Fruit fly (Drosophila melanogaster): Measurements from ENCODE around the gene GlcAT-S.

GlcAT-S gene

DNA sequence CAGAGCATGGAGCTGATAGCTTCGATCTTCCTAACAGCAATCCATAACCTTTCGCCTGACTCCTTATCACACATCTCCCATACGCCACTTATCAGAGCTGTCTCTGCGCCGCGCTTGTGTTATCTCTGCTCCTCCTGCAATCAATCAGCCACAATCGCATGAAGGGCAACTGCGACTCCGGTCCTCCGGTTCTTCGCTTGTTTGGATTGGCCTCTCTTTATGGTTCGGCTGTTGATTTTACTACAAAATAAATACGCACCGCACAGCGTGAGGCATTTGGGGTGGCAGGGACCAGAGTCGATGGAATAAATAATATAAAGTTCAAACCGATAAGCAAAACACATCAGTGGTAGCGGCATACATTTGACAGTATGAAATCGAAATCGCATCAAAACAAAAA lies 16.8 kb downstream of the GlcAT-S start (continued):
- peak; percentile 80 for TF ChIP-seq lab (GFP tag; optimal IDR thresholded peaks at IDR 0.05)
- peak; percentile 56 for TF ChIP-seq maf-S (GFP tag; optimal IDR thresholded peaks at IDR 0.05)
- no peak for TF ChIP-seq CG15269 (tag; optimal IDR thresholded peaks at IDR 0.05)
- TF ChIP-seq CG13287 (GFP tag; IDR thresholded peaks at IDR 0.05; ENCODE audit: partially characterized antibody) = no peak
- TF ChIP-seq CG10366 (GFP tag; IDR thresholded peaks at IDR 0.05) = peak; percentile 32; the same call in 1 of the 2 replicates
- no peak for TF ChIP-seq wdn (GFP tag; IDR thresholded peaks at IDR 0.05)
- TF ChIP-seq CG2199 (GFP tag; IDR thresholded peaks at IDR 0.05) = peak; percentile 81; the same call in 2 of the 3 replicates
- TF ChIP-seq Aef1 (GFP tag; IDR thresholded peaks at IDR 0.05) = no peak
- peak; percentile 64 for TF ChIP-seq D19A (tag; optimal IDR thresholded peaks at IDR 0.05)
- peak in 1 of 3 experiments; percentile 67 for TF ChIP-seq lola (GFP tag; optimal IDR thresholded peaks at IDR 0.05)
- TF ChIP-seq pho (GFP tag; optimal IDR thresholded peaks at IDR 0.05) = no peak
- no peak for TF ChIP-seq Oli (tag; optimal IDR thresholded peaks at IDR 0.05)
- no peak for TF ChIP-seq CG9817 (tag; optimal IDR thresholded peaks at IDR 0.05)
- no peak for TF ChIP-seq CG15073 (GFP tag; optimal IDR thresholded peaks at IDR 0.05)
- peak; percentile 93 for TF ChIP-seq Med (GFP tag)
- TF ChIP-seq Rx (GFP tag; IDR thresholded peaks at IDR 0.05) = 0 out of 2 replicates have a peak, but pooled peaks have one; percentile 39
- TF ChIP-seq CG12219 (GFP tag; optimal IDR thresholded peaks at IDR 0.05) = peak; percentile 3
- TF ChIP-seq CG3847 (GFP tag; IDR thresholded peaks at IDR 0.05) = no peak
- TF ChIP-seq CG8765 (GFP tag; IDR thresholded peaks at IDR 0.05) = no peak
- peak; percentile 45 for TF ChIP-seq eyg (GFP tag; optimal IDR thresholded peaks at IDR 0.05)
- peak; percentile 17 for TF ChIP-seq CG10274 (GFP tag; optimal IDR thresholded peaks at IDR 0.05)
- no peak for TF ChIP-seq knrl (GFP tag; IDR thresholded peaks at IDR 0.05; ENCODE audit: partially characterized antibody)
- TF ChIP-seq CG14667 (GFP tag; IDR thresholded peaks at IDR 0.05) = peak; percentile 26; the same call in 1 of the 2 replicates
- peak; percentile 43 for TF ChIP-seq CG8281 (tag; optimal IDR thresholded peaks at IDR 0.05)
- peak; percentile 19; the same call in 1 of the 2 replicates for TF ChIP-seq Atf6 (GFP tag; IDR thresholded peaks at IDR 0.05)
- TF ChIP-seq hkb (optimal IDR thresholded peaks at IDR 0.05) = no peak
- no peak for TF ChIP-seq hkb (GFP tag; IDR thresholded peaks at IDR 0.05)
- TF ChIP-seq H2.0 (GFP tag; IDR thresholded peaks at IDR 0.05) = 0 out of 2 replicates have a peak, but pooled peaks have one; percentile 20
- TF ChIP-seq sna (GFP tag; IDR thresholded peaks at IDR 0.05; ENCODE audit: partially characterized antibody) = no peak
- no peak for TF ChIP-seq Stat92E (GFP tag; optimal IDR thresholded peaks at IDR 0.05)
- peak; percentile 51; the same call in 1 of the 2 replicates for TF ChIP-seq ap (GFP tag; IDR thresholded peaks at IDR 0.05)
- peak; percentile 63 for TF ChIP-seq Camta (GFP tag; optimal IDR thresholded peaks at IDR 0.05)
- TF ChIP-seq BtbVII (GFP tag; optimal IDR thresholded peaks at IDR 0.05) = peak; percentile 38
- TF ChIP-seq grau (tag; optimal IDR thresholded peaks at IDR 0.05) = no peak
- no peak for TF ChIP-seq gro (GFP tag; optimal IDR thresholded peaks at IDR 0.05)
- TF ChIP-seq NK7.1 (GFP tag; optimal IDR thresholded peaks at IDR 0.05) = peak; percentile 71
- TF ChIP-seq CG14050 (GFP tag; IDR thresholded peaks at IDR 0.05) = 0 out of 3 replicates have a peak, but pooled peaks have one; percentile 16
- no peak for TF ChIP-seq CG2120 (GFP tag; optimal IDR thresholded peaks at IDR 0.05)
- TF ChIP-seq Abd-B (GFP tag; optimal IDR thresholded peaks at IDR 0.05) = no peak
- TF ChIP-seq ham (GFP tag; IDR thresholded peaks at IDR 0.05) = no peak
- TF ChIP-seq ATbp (GFP tag; optimal IDR thresholded peaks at IDR 0.05) = peak; percentile 66
- no peak for TF ChIP-seq CG6765 (GFP tag; optimal IDR thresholded peaks at IDR 0.05)
- no peak for TF ChIP-seq wor (GFP tag; IDR thresholded peaks at IDR 0.05)
- TF ChIP-seq jumu (GFP tag; optimal IDR thresholded peaks at IDR 0.05) = peak; percentile 43
- TF ChIP-seq NfI (GFP tag; optimal IDR thresholded peaks at IDR 0.05) = peak; percentile 21
- peak; percentile 33; the same call in 1 of the 2 replicates for TF ChIP-seq CG11085 (GFP tag; IDR thresholded peaks at IDR 0.05)
- no peak for TF ChIP-seq CG7963 (GFP tag; IDR thresholded peaks at IDR 0.05; ENCODE audit: partially characterized antibody)
- TF ChIP-seq org-1 (GFP tag; optimal IDR thresholded peaks at IDR 0.05) = peak; percentile 58
- no peak for TF ChIP-seq Dip2 (GFP tag; IDR thresholded peaks at IDR 0.05)
- TF ChIP-seq toy (GFP tag; IDR thresholded peaks at IDR 0.05) = no peak
- TF ChIP-seq Bgb (GFP tag; IDR thresholded peaks at IDR 0.05; ENCODE audit: partially characterized antibody) = no peak

All from whole organism, embryonic.